Fruit fly (Drosophila melanogaster) whole organism: ENCODE results near the gene CCAP-R.

ENCODE experiments used
- CG8478 ChIP-seq: fragments of >200 bp; optimal IDR thresholded peaks from 2 replicates; lab custom pipeline; 2018; ENCODE audit warnings: inconsistent platforms
- EcR ChIP-seq, 2 experiments: fragments of >200 bp; optimal IDR thresholded peaks; 2 replicates each; lab custom pipeline; 2017; ENCODE audit warnings: missing biosample characterization in 2 of 2, missing genetic modification characterization in 2 of 2, missing genetic modification reagents in 2 of 2
- psq ChIP-seq: fragments of >200 bp; optimal IDR thresholded peaks from 2 replicates; lab custom pipeline; 2017
- usp ChIP-seq: fragments of >200 bp; optimal IDR thresholded peaks from 2 replicates; lab custom pipeline; 2017; ENCODE audit warnings: missing biosample characterization, missing genetic modification characterization, mixed read lengths

dm6 chr3R:25969780-25970179, 13.7 kb upstream of the CCAP-R start, which contains the start of gene fid:
- TF ChIP-seq CG8478 (lab: Kevin White, UChicago) (no peak), psq (no peak), EcR (GFP tag; optimal IDR thresholded peaks at IDR 0.05; lab: Kevin White, UChicago) (no peak), usp (GFP tag; lab: Kevin White, UChicago) (no peak)
